Worm (Caenorhabditis elegans): Measurements from ENCODE around the gene str-116.

Gene str-116

DNA sequence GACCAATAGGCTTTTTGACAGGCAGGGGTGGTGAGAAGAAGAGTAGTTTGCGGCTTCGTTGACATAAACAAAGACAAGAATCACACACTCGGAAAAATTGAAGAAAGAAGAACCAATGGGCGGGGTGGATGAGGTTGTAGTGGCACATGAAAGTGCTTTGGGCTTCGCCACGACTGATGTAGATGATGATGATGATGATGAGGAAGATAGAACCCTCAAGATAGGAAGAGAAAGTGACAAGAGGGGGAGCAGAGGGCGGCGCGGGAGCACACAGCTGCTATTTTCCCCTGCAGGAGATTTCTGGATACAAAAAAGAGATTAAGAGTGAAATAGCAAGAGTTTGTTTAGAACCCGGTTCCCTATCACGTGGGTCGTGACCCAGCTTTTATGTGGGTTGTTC lies 42.1 kb downstream of the str-116 start (continued):
- TF ChIP-seq T23F11.4 (GFP tag; optimal IDR thresholded peaks at IDR 0.05) (no peak), hlh-15 (tag; optimal IDR thresholded peaks at IDR 0.05) (no peak), lin-11 (tag; optimal IDR thresholded peaks at IDR 0.05) (no peak), ceh-19 (GFP tag; optimal IDR thresholded peaks at IDR 0.05) (no peak), odd-2 (tag; optimal IDR thresholded peaks at IDR 0.05) (no peak), sdc-2 (tag; optimal IDR thresholded peaks at IDR 0.05) (no peak), K02D7.2 (tag; optimal IDR thresholded peaks at IDR 0.05) (no peak), unc-55 (GFP tag; optimal IDR thresholded peaks at IDR 0.05) (peak; percentile 55), fkh-6 (tag; optimal IDR thresholded peaks at IDR 0.05) (no peak), K09A11.1 (tag; optimal IDR thresholded peaks at IDR 0.05; ENCODE audit: insufficient read depth) (no peak), hlh-8 (tag; optimal IDR thresholded peaks at IDR 0.05) (no peak), ztf-16 (tag; optimal IDR thresholded peaks at IDR 0.05) (no peak), rnt-1 (tag; optimal IDR thresholded peaks at IDR 0.05) (peak; percentile 66), unc-42 (tag; optimal IDR thresholded peaks at IDR 0.05) (no peak), Y22D7AL.16 (tag; optimal IDR thresholded peaks at IDR 0.05) (no peak), tbx-7 (tag; optimal IDR thresholded peaks at IDR 0.05) (no peak), ceh-48 (tag; optimal IDR thresholded peaks at IDR 0.05) (no peak), ceh-31 (tag; optimal IDR thresholded peaks at IDR 0.05) (no peak), hlh-13 (GFP tag; optimal IDR thresholded peaks at IDR 0.05) (no peak), pag-3 (tag; optimal IDR thresholded peaks at IDR 0.05; ENCODE audit: borderline replicate concordance) (no peak), ceh-22 (tag; optimal IDR thresholded peaks at IDR 0.05) (no peak), pros-1 (tag; optimal IDR thresholded peaks at IDR 0.05) (no peak), pax-1 (tag; optimal IDR thresholded peaks at IDR 0.05) (no peak)

DNA sequence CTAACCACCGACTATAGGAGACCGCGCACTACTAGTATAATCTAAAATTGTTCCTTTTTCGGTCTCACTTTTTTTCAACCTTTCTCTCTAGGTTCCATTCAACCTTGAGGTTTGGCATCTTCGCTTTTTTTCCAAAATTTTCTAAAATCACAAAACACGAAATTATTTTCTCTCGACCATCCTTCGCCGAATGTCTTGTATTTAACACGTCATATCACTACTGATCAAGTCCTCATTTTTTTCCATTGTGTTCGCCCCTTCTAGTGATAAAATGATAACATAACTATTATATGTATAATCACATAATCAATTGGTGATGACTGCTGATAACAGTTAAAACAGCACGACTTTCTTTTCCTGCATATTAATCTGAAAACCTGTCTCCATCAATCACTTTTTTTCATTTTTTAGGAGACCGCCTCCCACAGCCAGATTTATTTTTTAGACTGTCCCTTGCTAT lies 44.3 kb downstream of the str-116 start, which contains the start of gene T03F7.7:
Gene T03F7.7, plus strand, starts transcription at position 410 of the 460 bp plus-strand sequence.
- TF ChIP-seq elt-2 (tag; optimal IDR thresholded peaks at IDR 0.05) (peak; percentile 95), ttx-3 (tag; optimal IDR thresholded peaks at IDR 0.05) (no peak)

ce11 chrV:11312904-11313303 lies 46.1 kb downstream of the str-116 start:
- TF ChIP-seq ref-2 (tag; optimal IDR thresholded peaks at IDR 0.05), result no peak
- TF ChIP-seq zip-5 (tag; optimal IDR thresholded peaks at IDR 0.05), result no peak
- TF ChIP-seq sox-4 (tag; optimal IDR thresholded peaks at IDR 0.05), result no peak
- no peak for TF ChIP-seq ceh-6 (GFP tag; optimal IDR thresholded peaks at IDR 0.05)
- no peak for TF ChIP-seq syd-9 (tag; optimal IDR thresholded peaks at IDR 0.05)
- no peak for TF ChIP-seq ztf-16 (tag; optimal IDR thresholded peaks at IDR 0.05)
- no peak for TF ChIP-seq dmd-4 (tag; optimal IDR thresholded peaks at IDR 0.05; ENCODE audit: borderline replicate concordance)
- no peak for TF ChIP-seq ceh-31 (tag; optimal IDR thresholded peaks at IDR 0.05)
- no peak for TF ChIP-seq elt-4 (tag; optimal IDR thresholded peaks at IDR 0.05)
- TF ChIP-seq ceh-24 (tag; optimal IDR thresholded peaks at IDR 0.05), result no peak
- TF ChIP-seq C38D4.7 (GFP tag; optimal IDR thresholded peaks at IDR 0.05), result no peak
- no peak for TF ChIP-seq C08G9.2 (tag; optimal IDR thresholded peaks at IDR 0.05)
- TF ChIP-seq fkh-10 (GFP tag; optimal IDR thresholded peaks at IDR 0.05), result no peak

DNA sequence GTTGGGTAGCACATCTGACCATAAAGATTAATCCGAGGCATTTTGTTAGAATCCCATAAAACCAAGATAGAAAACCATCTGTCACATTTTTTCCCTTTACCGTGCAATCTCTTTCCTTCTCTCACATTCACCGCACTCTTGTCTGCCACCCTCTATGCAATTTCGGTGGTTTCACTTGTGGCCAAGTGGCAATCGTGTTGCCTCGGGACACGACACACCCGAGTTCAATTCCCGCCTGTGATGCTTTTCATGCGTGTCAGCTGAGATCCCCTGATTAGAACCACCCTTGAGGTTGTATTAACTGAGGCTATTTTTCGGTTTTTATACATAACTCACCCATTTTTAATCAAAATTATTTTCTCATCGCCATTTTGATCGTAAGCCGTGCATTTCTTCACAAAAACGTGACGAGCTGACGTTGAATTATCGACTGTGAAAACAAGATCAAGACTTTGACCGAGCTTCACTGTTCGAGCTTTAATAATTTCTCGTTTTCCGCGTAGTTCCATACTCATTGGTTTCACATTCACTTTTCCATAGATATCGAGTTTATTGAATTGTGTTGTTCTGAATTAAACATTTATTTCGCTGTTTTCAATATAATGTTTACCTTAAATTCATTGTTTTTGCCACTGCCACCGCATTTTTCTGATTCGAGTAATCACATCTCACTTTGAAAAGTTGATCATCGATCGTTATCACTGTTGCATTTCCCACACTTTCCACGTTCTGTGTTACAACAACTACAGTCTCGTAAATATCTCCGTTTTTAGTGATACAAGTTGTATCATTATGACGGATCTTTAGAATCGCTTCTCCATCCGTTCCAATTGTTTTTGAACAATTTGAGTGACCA lies 47.5 kb downstream of the str-116 start:
- TF ChIP-seq ceh-31 (tag; optimal IDR thresholded peaks at IDR 0.05), result peak; percentile 96
- TF ChIP-seq tbx-7 (tag; optimal IDR thresholded peaks at IDR 0.05), result peak; percentile 77
- TF ChIP-seq fkh-10 (GFP tag; optimal IDR thresholded peaks at IDR 0.05), result peak; percentile 85
- peak; percentile 99 for TF ChIP-seq ceh-2 (tag; optimal IDR thresholded peaks at IDR 0.05)
- peak; percentile 96 for TF ChIP-seq fax-1 (tag; optimal IDR thresholded peaks at IDR 0.05)
- peak; percentile 99 for TF ChIP-seq hlh-13 (GFP tag; optimal IDR thresholded peaks at IDR 0.05)
- TF ChIP-seq pax-1 (tag; optimal IDR thresholded peaks at IDR 0.05), result peak; percentile 76
- TF ChIP-seq mec-3 (tag; optimal IDR thresholded peaks at IDR 0.05; ENCODE audit: borderline replicate concordance), result peak; percentile 88
- peak; percentile 99 for TF ChIP-seq ceh-34 (tag; optimal IDR thresholded peaks at IDR 0.05)
- TF ChIP-seq pha-4 (tag; optimal IDR thresholded peaks at IDR 0.05), result no peak
- TF ChIP-seq ceh-45 (GFP tag; IDR thresholded peaks at IDR 0.05), result peak; percentile 99
- TF ChIP-seq gmeb-2 (tag; optimal IDR thresholded peaks at IDR 0.05), result peak; percentile 99
- peak; percentile 96 for TF ChIP-seq ceh-30 (tag; optimal IDR thresholded peaks at IDR 0.05)
- TF ChIP-seq nhr-11 (tag; optimal IDR thresholded peaks at IDR 0.05), result no peak
- TF ChIP-seq ceh-14 (tag; optimal IDR thresholded peaks at IDR 0.05), result peak; percentile 99
- TF ChIP-seq ceh-19 (GFP tag; optimal IDR thresholded peaks at IDR 0.05), result peak; percentile 99

Measured in whole organism, late embryonic.